Worm (Caenorhabditis elegans) whole organism, young adult: ENCODE data around the gene C35B1.7.
A peak's percentile ranks its signal among the peaks of the same experiment; 100 is the strongest.

Experiments
- B0019.2 ChIP-seq: fragments of 200-800 bp; sonication (Bioruptor generic); conservative IDR thresholded peaks from 2 replicates; pipeline ENCODE4 v1.3.6; 2022; ENCODE audit warnings: missing genetic modification reagents, missing genetic modification characterization, missing compliant biosample characterization
- C06A6.2 ChIP-seq: fragments of 200-800 bp; sonication (Bioruptor generic); conservative IDR thresholded peaks from 2 replicates; pipeline ENCODE4 v1.3.6; 2022; ENCODE audit warnings: missing genetic modification characterization, missing compliant biosample characterization
- D2030.7 ChIP-seq: fragments of 200-800 bp; sonication (Bioruptor generic); IDR thresholded peaks from 2 replicates; pipeline ENCODE4 v1.3.6; 2022; ENCODE audit warnings: missing genetic modification reagents, missing genetic modification characterization, missing compliant biosample characterization
- F23B12.7 ChIP-seq: sonication (generic microtip); optimal IDR thresholded peaks from 2 replicates; lab custom pipeline; 2017; ENCODE audit warnings: missing genetic modification characterization, mild to moderate bottlenecking, missing compliant biosample characterization, antibody characterized with exemption, moderate library complexity; ENCODE audit not compliant: insufficient read depth
- F33H1.4 ChIP-seq: fragments of 200-800 bp; sonication (Bioruptor generic); IDR thresholded peaks from 2 replicates; pipeline ENCODE4 v1.3.6; 2022; ENCODE audit warnings: missing genetic modification reagents, missing genetic modification characterization, missing compliant biosample characterization
- K11D2.4 ChIP-seq: fragments of 200-800 bp; sonication (Bioruptor generic); IDR thresholded peaks from 2 replicates; pipeline ENCODE4 v1.3.6; 2022; ENCODE audit warnings: missing genetic modification reagents, missing genetic modification characterization, missing compliant biosample characterization
- Y53G8AR.9 ChIP-seq: fragments of 200-800 bp; sonication (Bioruptor generic); conservative IDR thresholded peaks from 2 replicates; pipeline ENCODE4 v1.3.6; 2022; ENCODE audit warnings: missing genetic modification reagents, missing genetic modification characterization, missing compliant biosample characterization
- Y67H2A.10 ChIP-seq: fragments of 200-800 bp; sonication (Bioruptor generic); conservative IDR thresholded peaks from 2 replicates; pipeline ENCODE4 v1.3.6; 2022; ENCODE audit warnings: missing genetic modification reagents, missing genetic modification characterization, missing compliant biosample characterization
- Y95B8A.8 ChIP-seq: fragments of 200-800 bp; sonication (Bioruptor generic); IDR thresholded peaks from 2 replicates; pipeline ENCODE4 v1.3.6; 2022; ENCODE audit warnings: missing genetic modification reagents, missing genetic modification characterization, missing compliant biosample characterization
- ZK185.1 ChIP-seq: sonication (generic microtip); optimal IDR thresholded peaks from 2 replicates; lab custom pipeline; 2016; ENCODE audit warnings: mild to moderate bottlenecking, missing genetic modification characterization, missing compliant biosample characterization; ENCODE audit not compliant: poor library complexity, severe bottlenecking
- athp-1 ChIP-seq: sonication (generic microtip); optimal IDR thresholded peaks from 2 replicates; lab custom pipeline; 2017; ENCODE audit warnings: mild to moderate bottlenecking, missing genetic modification characterization, missing compliant biosample characterization
- bed-1 ChIP-seq: fragments of 200-800 bp; sonication (Bioruptor generic); IDR thresholded peaks from 2 replicates; pipeline ENCODE4 v1.3.6; 2022; ENCODE audit warnings: missing genetic modification reagents, missing genetic modification characterization, missing compliant biosample characterization
- cebp-1 ChIP-seq, 2 experiments: fragments of 200-800 bp in 1 of 2; sonication (Bioruptor generic) in 1 of 2; sonication (generic microtip) in 1 of 2; IDR thresholded peaks in 1 of 2; optimal IDR thresholded peaks in 1 of 2; 2 replicates each; pipeline versions ENCODE4 v1.3.6 to Lab custom; 2017 to 2022; ENCODE audit warnings: missing compliant biosample characterization in 2 of 2, missing genetic modification characterization in 2 of 2, mild to moderate bottlenecking in 1 of 2, missing genetic modification reagents in 1 of 2, moderate library complexity in 1 of 2
- ceh-27 ChIP-seq: fragments of 200-800 bp; sonication (Bioruptor generic); optimal IDR thresholded peaks from 2 replicates; lab custom pipeline; 2018; ENCODE audit warnings: mild to moderate bottlenecking, missing genetic modification characterization, moderate library complexity, missing compliant biosample characterization
- ceh-91 ChIP-seq: fragments of 200-800 bp; sonication (Bioruptor generic); IDR thresholded peaks from 2 replicates; pipeline ENCODE4 v1.3.6; 2022; ENCODE audit warnings: missing genetic modification reagents, missing genetic modification characterization, missing compliant biosample characterization
- die-1 ChIP-seq: sonication (generic microtip); optimal IDR thresholded peaks from 2 replicates; lab custom pipeline; 2016; ENCODE audit warnings: missing genotype, mild to moderate bottlenecking, missing genetic modification characterization, missing compliant biosample characterization
- dpff-1 ChIP-seq: sonication (generic microtip); optimal IDR thresholded peaks from 2 replicates; lab custom pipeline; 2017; ENCODE audit warnings: mild to moderate bottlenecking, missing genetic modification characterization, missing compliant biosample characterization
- efl-1 ChIP-seq: fragments of 150-350 bp; optimal IDR thresholded peaks from 2 replicates; lab custom pipeline; 2014; ENCODE audit warnings: missing biosample characterization, missing genetic modification reagents, missing genetic modification characterization
- egl-18 ChIP-seq: fragments of 200-800 bp; sonication (Bioruptor generic); IDR thresholded peaks from 2 replicates; pipeline ENCODE4 v1.3.6; 2022; ENCODE audit warnings: missing genetic modification reagents, missing genetic modification characterization, missing compliant biosample characterization
- egl-44 ChIP-seq: fragments of 200-800 bp; sonication (Bioruptor generic); IDR thresholded peaks from 2 replicates; pipeline ENCODE4 v1.3.6; 2022; ENCODE audit warnings: missing genetic modification reagents, missing genetic modification characterization, missing compliant biosample characterization
- egrh-3 ChIP-seq: fragments of 200-800 bp; sonication (Bioruptor generic); IDR thresholded peaks from 2 replicates; pipeline ENCODE4 v1.3.6; 2022; ENCODE audit warnings: missing genetic modification reagents, missing genetic modification characterization, missing compliant biosample characterization
- hmg-20 ChIP-seq: fragments of 200-800 bp; sonication (Bioruptor generic); IDR thresholded peaks from 2 replicates; pipeline ENCODE4 v1.3.6; 2022; ENCODE audit warnings: missing genetic modification reagents, missing genetic modification characterization, missing compliant biosample characterization
- hrde-1 ChIP-seq: sonication (generic microtip); optimal IDR thresholded peaks from 2 replicates; lab custom pipeline; 2016; ENCODE audit warnings: missing genetic modification characterization, mild to moderate bottlenecking, missing compliant biosample characterization, moderate library complexity, missing genotype, missing genetic modification reagents, borderline replicate concordance
- lin-54 ChIP-seq: fragments of 200-800 bp; sonication (Bioruptor generic); optimal IDR thresholded peaks from 2 replicates; lab custom pipeline; 2018; ENCODE audit warnings: mild to moderate bottlenecking, missing genetic modification characterization, missing compliant biosample characterization
- lir-1 ChIP-seq: fragments of 200-800 bp; sonication (Bioruptor generic); conservative IDR thresholded peaks from 2 replicates; pipeline ENCODE4 v1.3.6; 2022; ENCODE audit warnings: missing genetic modification reagents, missing genetic modification characterization, missing compliant biosample characterization
- lsl-1 ChIP-seq: fragments of 200-800 bp; sonication (Bioruptor generic); optimal IDR thresholded peaks from 2 replicates; lab custom pipeline; 2018; ENCODE audit warnings: mild to moderate bottlenecking, missing genetic modification characterization, moderate library complexity, missing compliant biosample characterization
- mcd-1 ChIP-seq: fragments of 200-800 bp; sonication (Bioruptor generic); IDR thresholded peaks from 2 replicates; pipeline ENCODE4 v1.3.6; 2022; ENCODE audit warnings: missing genetic modification reagents, missing genetic modification characterization, missing compliant biosample characterization
- mxl-1 ChIP-seq: sonication (generic microtip); optimal IDR thresholded peaks from 2 replicates; lab custom pipeline; 2016; ENCODE audit warnings: missing genetic modification characterization, missing compliant biosample characterization
- nfya-1 ChIP-seq: sonication (generic microtip); optimal IDR thresholded peaks from 2 replicates; lab custom pipeline; 2017; ENCODE audit warnings: antibody characterized with exemption, missing compliant biosample characterization, missing genetic modification characterization, borderline replicate concordance; ENCODE audit not compliant: insufficient read depth
- nhr-80 ChIP-seq: sonication (generic microtip); optimal IDR thresholded peaks from 2 replicates; lab custom pipeline; 2016; ENCODE audit warnings: missing genetic modification characterization, missing compliant biosample characterization
- nhr-90 ChIP-seq: sonication (generic microtip); optimal IDR thresholded peaks from 2 replicates; lab custom pipeline; 2016; ENCODE audit warnings: missing genotype, mild to moderate bottlenecking, missing genetic modification characterization, missing compliant biosample characterization
- sdz-38 ChIP-seq: sonication (generic microtip); optimal IDR thresholded peaks from 2 replicates; lab custom pipeline; 2016; ENCODE audit warnings: missing genotype, missing genetic modification characterization, missing compliant biosample characterization
- snpc-4 ChIP-seq, 5 experiments: fragments of 150-350 bp in 1 of 5; sonication (generic microtip) in 4 of 5; optimal IDR thresholded peaks; 2 replicates each; lab custom pipeline; 2014 to 2018; ENCODE audit warnings: missing genetic modification characterization in 5 of 5, missing biosample characterization in 3 of 5, antibody characterized with exemption in 2 of 5, mild to moderate bottlenecking in 2 of 5, missing compliant biosample characterization in 2 of 5, missing genotype in 2 of 5, moderate library complexity in 2 of 5, missing genetic modification reagents in 1 of 5
- somi-1 ChIP-seq: fragments of 200-800 bp; sonication (Bioruptor generic); optimal IDR thresholded peaks from 2 replicates; lab custom pipeline; 2018; ENCODE audit warnings: mild to moderate bottlenecking, missing genetic modification characterization, missing compliant biosample characterization
- sptf-2 ChIP-seq: fragments of 200-800 bp; sonication (Bioruptor generic); optimal IDR thresholded peaks from 2 replicates; lab custom pipeline; 2018; ENCODE audit warnings: mild to moderate bottlenecking, missing genetic modification characterization, missing compliant biosample characterization
- tbp1 ChIP-seq: fragments of 200-800 bp; sonication (Bioruptor generic); optimal IDR thresholded peaks from 2 replicates; lab custom pipeline; 2018; ENCODE audit warnings: mild to moderate bottlenecking, missing genetic modification characterization, missing compliant biosample characterization
- tlf-1 ChIP-seq: fragments of 200-800 bp; sonication (Bioruptor generic); optimal IDR thresholded peaks from 2 replicates; lab custom pipeline; 2018; ENCODE audit warnings: mild to moderate bottlenecking, missing genetic modification characterization, missing compliant biosample characterization
- xnd-1 ChIP-seq: sonication (generic microtip); optimal IDR thresholded peaks from 2 replicates; lab custom pipeline; 2016; ENCODE audit warnings: missing genotype, missing genetic modification reagents, missing genetic modification characterization, missing compliant biosample characterization
- ztf-18 ChIP-seq: sonication (generic microtip); optimal IDR thresholded peaks from 2 replicates; lab custom pipeline; 2016; ENCODE audit warnings: missing genotype, mild to moderate bottlenecking, missing genetic modification characterization, missing compliant biosample characterization
- ztf-22 ChIP-seq: fragments of 200-800 bp; sonication (Bioruptor generic); optimal IDR thresholded peaks from 2 replicates; lab custom pipeline; 2018; ENCODE audit warnings: mild to moderate bottlenecking, missing genetic modification characterization, moderate library complexity, missing compliant biosample characterization
- ztf-25 ChIP-seq: fragments of 200-800 bp; sonication (Bioruptor generic); IDR thresholded peaks from 2 replicates; pipeline ENCODE4 v1.3.6; 2022; ENCODE audit warnings: missing genetic modification reagents, missing genetic modification characterization, missing compliant biosample characterization
- ztf-6 ChIP-seq: fragments of 200-800 bp; sonication (Bioruptor generic); IDR thresholded peaks from 2 replicates; pipeline ENCODE4 v1.3.6; 2022; ENCODE audit warnings: missing genetic modification reagents, missing genetic modification characterization, missing compliant biosample characterization

C35B1.7 gene

DNA sequence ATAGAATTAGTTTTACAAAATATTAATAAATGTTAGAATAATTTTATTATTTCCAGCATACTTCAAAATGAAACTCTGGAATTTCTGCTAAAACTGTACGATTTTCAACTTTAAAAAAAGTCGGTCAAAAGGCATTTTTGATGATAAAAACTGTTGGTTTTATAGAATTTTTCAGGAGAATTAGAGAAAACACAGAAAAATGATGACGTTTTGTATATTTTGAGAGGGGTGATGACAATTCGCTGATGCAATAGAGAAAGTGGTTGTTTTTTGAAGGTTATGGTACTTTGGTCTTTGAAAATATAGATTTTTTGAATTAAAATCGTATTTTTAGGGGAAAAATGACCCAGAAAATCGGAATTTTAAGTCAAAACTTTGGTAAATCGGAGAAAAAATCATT is 23.8 kb upstream of the C35B1.7 start:
- TF ChIP-seq hrde-1 (tag; lab: Kevin White, UChicago) (no peak), sptf-2 (GFP tag; lab: Kevin White, UChicago) (no peak), Y95B8A.8 (GFP tag; lab: Robert Waterston, UW) (no peak), egl-44 (GFP tag; lab: Robert Waterston, UW) (no peak), mxl-1 (tag; lab: Kevin White, UChicago) (no peak), nhr-80 (tag; lab: Kevin White, UChicago) (peak; percentile 38), Y67H2A.10 (GFP tag; lab: Robert Waterston, UW) (no peak), egrh-3 (no peak), xnd-1 (tag; lab: Kevin White, UChicago) (no peak), dpff-1 (no peak), F23B12.7 (tag; lab: Kevin White, UChicago) (peak; percentile 60), tlf-1 (GFP tag; lab: Kevin White, UChicago) (no peak), K11D2.4 (GFP tag; lab: Robert Waterston, UW) (no peak), ztf-22 (GFP tag; lab: Kevin White, UChicago) (no peak), ZK185.1 (tag; lab: Kevin White, UChicago) (no peak), cebp-1 (GFP tag; IDR thresholded peaks at IDR 0.05; lab: Robert Waterston, UW) (no peak), cebp-1 (tag; optimal IDR thresholded peaks at IDR 0.05; lab: Kevin White, UChicago) (peak; percentile 10), Y53G8AR.9 (GFP tag; lab: Robert Waterston, UW) (no peak), tbp1 (GFP tag; lab: Kevin White, UChicago) (no peak), sdz-38 (tag; lab: Kevin White, UChicago) (no peak)
- TF ChIP-seq, all 124 proteins: peak for 3

DNA sequence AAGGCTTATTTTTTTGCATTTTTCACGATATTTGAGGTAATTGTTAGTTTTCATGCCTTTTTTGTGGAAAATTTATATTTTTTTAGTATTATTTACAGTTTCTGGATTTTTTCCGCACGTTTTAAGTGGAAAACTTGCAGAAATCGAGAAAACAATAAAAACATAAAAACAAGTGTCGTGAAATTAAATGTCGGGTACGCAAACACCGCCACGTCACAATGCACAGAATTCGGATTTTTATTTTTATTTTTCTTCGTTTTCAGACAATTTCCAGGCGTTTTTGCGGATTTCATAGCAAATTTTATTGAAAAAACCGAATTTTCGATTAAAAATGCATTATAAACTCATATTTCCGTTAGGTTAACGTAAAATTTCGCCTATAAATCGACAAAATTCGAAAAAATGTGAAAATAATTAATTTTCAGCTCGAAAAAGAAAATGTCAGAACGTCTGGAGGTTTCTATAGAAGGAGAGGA is 23.0 kb upstream of the C35B1.7 start, which contains the start of gene C35B1.2:
Gene C35B1.2 (plus strand): TSS at position 426 of the 476 bp plus-strand sequence.
- TF ChIP-seq athp-1, result peak; percentile 93
- no peak for TF ChIP-seq ZK185.1 (tag; lab: Kevin White, UChicago)
- peak; percentile 21 for TF ChIP-seq efl-1 (GFP tag; lab: Kevin White, UChicago)
- peak; percentile 5 for TF ChIP-seq lsl-1 (GFP tag; lab: Kevin White, UChicago)
- peak; percentile 1 for TF ChIP-seq F23B12.7 (tag; lab: Kevin White, UChicago)
- 0 out of 2 replicates have a peak, but pooled peaks have one; percentile 9 for TF ChIP-seq mcd-1
- no peak for TF ChIP-seq ceh-27 (GFP tag; lab: Kevin White, UChicago)
- no peak for TF ChIP-seq snpc-4 (GFP tag; optimal IDR thresholded peaks at IDR 0.05; lab: Kevin White, UChicago)
- TF ChIP-seq snpc-4 (tag; optimal IDR thresholded peaks at IDR 0.05; lab: Kevin White, UChicago), result peak in 1 of 4 experiments; percentile 9
- 0 out of 2 replicates have a peak, but pooled peaks have one; percentile 13 for TF ChIP-seq F33H1.4 (GFP tag; lab: Robert Waterston, UW)
- TF ChIP-seq, all 124 proteins: peak for 7

DNA sequence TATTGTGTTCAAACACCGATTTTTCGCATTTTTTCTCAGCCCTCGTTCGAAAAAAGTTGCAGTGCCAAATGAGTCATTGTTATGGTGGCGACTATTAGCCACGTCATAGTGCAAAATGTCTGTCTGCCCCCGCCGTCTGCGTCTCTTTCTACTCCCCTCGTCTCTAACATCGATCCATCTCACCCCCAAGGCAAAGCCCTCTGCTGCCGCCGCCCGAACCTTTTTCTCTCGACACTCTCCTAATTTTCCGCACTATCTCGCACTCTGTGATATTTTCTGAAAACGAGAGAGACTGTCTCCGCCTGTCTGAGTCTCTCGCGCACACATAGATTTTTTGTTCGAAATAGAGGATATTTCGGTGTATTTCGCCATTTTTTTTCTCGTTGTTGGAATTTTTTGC is 15.8 kb upstream of the C35B1.7 start:
- TF ChIP-seq C06A6.2 (GFP tag; lab: Robert Waterston, UW) (peak; percentile 42; the same call in 1 of the 2 replicates), nfya-1 (tag; lab: Kevin White, UChicago) (no peak), die-1 (no peak), somi-1 (GFP tag; lab: Kevin White, UChicago) (peak; percentile 44), efl-1 (GFP tag; lab: Kevin White, UChicago) (no peak), ztf-25 (GFP tag; lab: Robert Waterston, UW) (no peak), bed-1 (GFP tag; lab: Robert Waterston, UW) (no peak), ztf-18 (tag; lab: Kevin White, UChicago) (peak; percentile 0), ZK185.1 (tag; lab: Kevin White, UChicago) (peak; percentile 65), ceh-91 (no peak), mcd-1 (peak; percentile 56), ztf-6 (GFP tag; lab: Robert Waterston, UW) (no peak), tlf-1 (GFP tag; lab: Kevin White, UChicago) (no peak), D2030.7 (GFP tag; lab: Robert Waterston, UW) (no peak), lin-54 (GFP tag; lab: Kevin White, UChicago) (peak; percentile 3), egl-18 (GFP tag; lab: Robert Waterston, UW) (no peak), nhr-90 (tag; lab: Kevin White, UChicago) (peak; percentile 3), B0019.2 (no peak), lir-1 (GFP tag; lab: Robert Waterston, UW) (no peak), nhr-80 (tag; lab: Kevin White, UChicago) (peak; percentile 48), hmg-20 (GFP tag; lab: Robert Waterston, UW) (no peak)
